Worm (Caenorhabditis elegans): ENCODE data around the gene srx-9.

srx-9 gene

DNA sequence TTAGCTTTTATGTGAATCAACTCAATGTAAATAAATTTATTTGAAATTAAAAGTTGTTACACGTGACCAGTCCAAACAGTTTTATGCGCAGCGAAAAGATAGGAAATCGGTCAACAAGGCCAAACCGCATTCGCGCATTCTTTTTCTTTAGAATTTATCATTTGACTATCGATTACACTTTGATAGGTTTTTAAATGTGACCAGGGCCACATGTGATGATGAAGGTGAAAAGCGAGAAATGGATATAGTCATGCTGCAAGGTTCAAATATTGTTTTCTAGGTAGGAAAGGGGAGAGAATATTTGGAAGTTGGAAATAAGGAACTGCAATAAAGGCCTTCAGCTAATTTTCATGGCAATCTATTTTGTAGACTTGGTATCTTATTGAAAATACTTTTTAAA is 41.7 kb upstream of the srx-9 start (continued):
- TF ChIP-seq xbp-1 (tag; optimal IDR thresholded peaks at IDR 0.05) = no peak
- no peak for TF ChIP-seq unc-62 (GFP tag; optimal IDR thresholded peaks at IDR 0.05)
- TF ChIP-seq egl-13 (tag; optimal IDR thresholded peaks at IDR 0.05) = no peak
- no peak for TF ChIP-seq sox-4 (tag; optimal IDR thresholded peaks at IDR 0.05)
- TF ChIP-seq nhr-47 (tag; optimal IDR thresholded peaks at IDR 0.05) = peak; percentile 57
- no peak for TF ChIP-seq nhr-11 (tag; optimal IDR thresholded peaks at IDR 0.05)
- TF ChIP-seq fos-1 (tag; optimal IDR thresholded peaks at IDR 0.05) = no peak
- no peak for TF ChIP-seq hpl-2 (GFP tag; optimal IDR thresholded peaks at IDR 0.05)
- TF ChIP-seq unc-98 (GFP tag; IDR thresholded peaks at IDR 0.05) = no peak
- TF ChIP-seq nhr-12 (tag; optimal IDR thresholded peaks at IDR 0.05) = no peak
- TF ChIP-seq pqm-1 (tag; optimal IDR thresholded peaks at IDR 0.05) = no peak
- TF ChIP-seq sptf-1 (tag; optimal IDR thresholded peaks at IDR 0.05) = no peak
- TF ChIP-seq ceh-63 (GFP tag; optimal IDR thresholded peaks at IDR 0.05) = no peak
- peak; percentile 77 for TF ChIP-seq nhr-90 (tag; optimal IDR thresholded peaks at IDR 0.05; ENCODE audit: poor library complexity)
- TF ChIP-seq grh-1 (GFP tag; IDR thresholded peaks at IDR 0.05) = peak; percentile 64
- TF ChIP-seq elt-2 (tag; optimal IDR thresholded peaks at IDR 0.05) = no peak
- peak; percentile 71 for TF ChIP-seq lin-14 (GFP tag; optimal IDR thresholded peaks at IDR 0.05)
- peak; percentile 32 for TF ChIP-seq C16A3.4 (tag; optimal IDR thresholded peaks at IDR 0.05)
- TF ChIP-seq swsn-7 (tag; optimal IDR thresholded peaks at IDR 0.05) = peak; percentile 4
- TF ChIP-seq sup-37 (GFP tag; optimal IDR thresholded peaks at IDR 0.05) = no peak
- no peak for TF ChIP-seq rnt-1 (tag; optimal IDR thresholded peaks at IDR 0.05)
- peak in 4 of 6 experiments; percentile 0 to 97 (median 50) for TF ChIP-seq elt-3 (tag; optimal IDR thresholded peaks at IDR 0.05)
- TF ChIP-seq mdl-1 (tag; optimal IDR thresholded peaks at IDR 0.05) = peak in 1 of 2 experiments; percentile 79
- TF ChIP-seq nhr-76 (tag; optimal IDR thresholded peaks at IDR 0.05) = no peak
- no peak for TF ChIP-seq ceh-8 (GFP tag; optimal IDR thresholded peaks at IDR 0.05)
- TF ChIP-seq hlh-17 (GFP tag; optimal IDR thresholded peaks at IDR 0.05; ENCODE audit: borderline replicate concordance) = no peak
- TF ChIP-seq mef-2 (tag; optimal IDR thresholded peaks at IDR 0.05) = no peak
- no peak for TF ChIP-seq pag-3 (tag; optimal IDR thresholded peaks at IDR 0.05; ENCODE audit: borderline replicate concordance, insufficient read depth)
- TF ChIP-seq ces-1 (GFP tag; optimal IDR thresholded peaks at IDR 0.05) = no peak
- TF ChIP-seq snpc-4 (tag; optimal IDR thresholded peaks at IDR 0.05) = no peak
- TF ChIP-seq lin-39 (tag; optimal IDR thresholded peaks at IDR 0.05) = no peak
- TF ChIP-seq lir-3 (tag; optimal IDR thresholded peaks at IDR 0.05; ENCODE audit: poor library complexity) = no peak
- peak; percentile 65 for TF ChIP-seq tbx-2 (tag; optimal IDR thresholded peaks at IDR 0.05)
- no peak for TF ChIP-seq aha-1 (tag; optimal IDR thresholded peaks at IDR 0.05)
- TF ChIP-seq lsy-2 (tag; optimal IDR thresholded peaks at IDR 0.05) = peak in 1 of 2 experiments; percentile 44
- peak; percentile 74 for TF ChIP-seq snu-23 (GFP tag; optimal IDR thresholded peaks at IDR 0.05)
- no peak; the same call in 1 of the 2 replicates for TF ChIP-seq ceh-88 (GFP tag; IDR thresholded peaks at IDR 0.05)
- TF ChIP-seq nhr-28 (tag; optimal IDR thresholded peaks at IDR 0.05) = no peak
- TF ChIP-seq fkh-4 (tag; optimal IDR thresholded peaks at IDR 0.05; ENCODE audit: borderline replicate concordance) = no peak
- TF ChIP-seq dsc-1 (tag; optimal IDR thresholded peaks at IDR 0.05) = no peak
- peak; percentile 94 for TF ChIP-seq blmp-1 (tag; optimal IDR thresholded peaks at IDR 0.05)
- TF ChIP-seq C04F5.9 (tag; optimal IDR thresholded peaks at IDR 0.05) = no peak
- no peak for TF ChIP-seq fkh-10 (GFP tag; optimal IDR thresholded peaks at IDR 0.05)
- TF ChIP-seq nhr-84 (tag; optimal IDR thresholded peaks at IDR 0.05) = no peak
- peak; percentile 80 for TF ChIP-seq nhr-71 (tag; optimal IDR thresholded peaks at IDR 0.05)
- TF ChIP-seq alr-1 (tag; optimal IDR thresholded peaks at IDR 0.05; ENCODE audit: borderline replicate concordance) = no peak
- TF ChIP-seq Y116A8C.19 (tag; optimal IDR thresholded peaks at IDR 0.05; ENCODE audit: borderline replicate concordance) = no peak
- peak; percentile 93 for TF ChIP-seq nhr-85 (tag)
- TF ChIP-seq unc-30 (tag; optimal IDR thresholded peaks at IDR 0.05) = no peak
- no peak for TF ChIP-seq nhr-237 (tag; optimal IDR thresholded peaks at IDR 0.05)
- no peak for TF ChIP-seq efl-3 (GFP tag; optimal IDR thresholded peaks at IDR 0.05)
- TF ChIP-seq mab-9 (GFP tag; IDR thresholded peaks at IDR 0.05) = no peak
- TF ChIP-seq zag-1 (tag; optimal IDR thresholded peaks at IDR 0.05) = no peak

All from whole organism, L1 larva.